Worm (Caenorhabditis elegans) whole organism, L4 larva: ENCODE results near the gene T23B12.5.

Source experiments
- F10B5.3 ChIP-seq: sonication (generic microtip); optimal IDR thresholded peaks from 2 replicates; lab custom pipeline; 2016; ENCODE audit warnings: mild to moderate bottlenecking, missing genetic modification characterization, missing compliant biosample characterization
- F49E8.2 ChIP-seq: sonication (generic microtip); optimal IDR thresholded peaks from 2 replicates; lab custom pipeline; 2016; ENCODE audit warnings: missing compliant biosample characterization, mild to moderate bottlenecking, missing genetic modification characterization, borderline replicate concordance
- R02D3.7 ChIP-seq: fragments of 150-350 bp; sonication (generic microtip); optimal IDR thresholded peaks from 3 replicates; lab custom pipeline; 2014; ENCODE audit warnings: missing biosample characterization, missing genetic modification characterization
- Y105C5A.15 ChIP-seq: fragments of 200-800 bp; sonication (Bioruptor generic); IDR thresholded peaks from 2 replicates; pipeline ENCODE4 v1.3.6; 2022; ENCODE audit warnings: missing genetic modification characterization, missing compliant biosample characterization
- Y75B8A.6 ChIP-seq: fragments of 200-800 bp; sonication (Bioruptor generic); IDR thresholded peaks from 2 replicates; pipeline ENCODE4 v1.3.6; 2022; ENCODE audit warnings: missing genetic modification reagents, missing genetic modification characterization, missing compliant biosample characterization
- ZK546.5 ChIP-seq, 2 experiments: sonication (generic microtip); optimal IDR thresholded peaks; 2 replicates each; lab custom pipeline; 2017; ENCODE audit warnings: missing biosample characterization in 2 of 2, missing genetic modification characterization in 2 of 2
- aha-1 ChIP-seq: fragments of 150-350 bp; peaks from one replicate; lab custom pipeline; 2014; ENCODE audit warnings: missing biosample characterization, missing genetic modification characterization
- ceh-20 ChIP-seq: fragments of 200-800 bp; sonication (Bioruptor generic); IDR thresholded peaks from 2 replicates; pipeline ENCODE4 v1.3.6; 2022; ENCODE audit warnings: missing genetic modification reagents, missing genetic modification characterization, missing compliant biosample characterization
- ceh-82 ChIP-seq: sonication (generic microtip); optimal IDR thresholded peaks from 2 replicates; lab custom pipeline; 2017; ENCODE audit warnings: missing biosample characterization, missing genetic modification characterization
- ces-1 ChIP-seq: fragments of 150-350 bp; sonication (generic microtip); optimal IDR thresholded peaks from 4 replicates; lab custom pipeline; 2014; ENCODE audit warnings: missing biosample characterization, missing genetic modification reagents, missing genetic modification characterization
- daf-8 ChIP-seq: fragments of 200-800 bp; sonication (Bioruptor generic); IDR thresholded peaks from 2 replicates; pipeline ENCODE4 v1.3.6; 2022; ENCODE audit warnings: missing genetic modification characterization, missing compliant biosample characterization
- dmd-9 ChIP-seq: fragments of 200-800 bp; sonication (Bioruptor generic); IDR thresholded peaks from 2 replicates; pipeline ENCODE4 v1.3.6; 2022; ENCODE audit warnings: missing genetic modification reagents, missing genetic modification characterization, missing compliant biosample characterization
- duxl-1 ChIP-seq: sonication (generic microtip); optimal IDR thresholded peaks from 2 replicates; lab custom pipeline; 2016; ENCODE audit warnings: mild to moderate bottlenecking, missing genetic modification characterization, moderate library complexity, missing compliant biosample characterization; ENCODE audit not compliant: poor library complexity
- hmg-1.1 ChIP-seq: fragments of 200-800 bp; sonication (Bioruptor generic); IDR thresholded peaks from 2 replicates; pipeline ENCODE4 v1.3.6; 2022; ENCODE audit warnings: missing genetic modification reagents, missing genetic modification characterization, missing compliant biosample characterization
- lin-1 ChIP-seq: fragments of 200-800 bp; sonication (Bioruptor generic); IDR thresholded peaks from 2 replicates; pipeline ENCODE4 v1.3.6; 2022; ENCODE audit warnings: missing genetic modification reagents, missing genetic modification characterization, missing compliant biosample characterization
- lin-13 ChIP-seq: fragments of 150-350 bp; optimal IDR thresholded peaks from 2 replicates; lab custom pipeline; 2014; ENCODE audit warnings: missing biosample characterization, missing genetic modification reagents, missing genetic modification characterization
- lin-15B ChIP-seq: fragments of 150-350 bp; sonication (generic microtip); optimal IDR thresholded peaks from 3 replicates; lab custom pipeline; 2014; ENCODE audit warnings: missing biosample characterization, missing genetic modification characterization
- lin-38 ChIP-seq: fragments of 200-800 bp; sonication (Bioruptor generic); IDR thresholded peaks from 2 replicates; pipeline ENCODE4 v1.3.6; 2022; ENCODE audit warnings: missing genetic modification reagents, missing genetic modification characterization, missing compliant biosample characterization
- mep-1 ChIP-seq: fragments of 150-350 bp; sonication (generic microtip); optimal IDR thresholded peaks from 3 replicates; lab custom pipeline; 2014; ENCODE audit warnings: missing biosample characterization, missing genetic modification characterization
- nhr-10 ChIP-seq: fragments of 150-350 bp; optimal IDR thresholded peaks from 2 replicates; lab custom pipeline; 2014; ENCODE audit warnings: missing biosample characterization, missing genetic modification characterization
- nhr-102 ChIP-seq: sonication (generic microtip); optimal IDR thresholded peaks from 2 replicates; lab custom pipeline; 2016; ENCODE audit warnings: mild to moderate bottlenecking, missing genetic modification characterization, moderate library complexity, missing compliant biosample characterization
- nhr-11 ChIP-seq: fragments of 150-350 bp; optimal IDR thresholded peaks from 2 replicates; lab custom pipeline; 2014; ENCODE audit warnings: missing biosample characterization, missing genetic modification characterization
- nhr-41 ChIP-seq: fragments of 200-800 bp; sonication (Bioruptor generic); IDR thresholded peaks from 2 replicates; pipeline ENCODE4 v1.3.6; 2022; ENCODE audit warnings: missing genetic modification reagents, missing genetic modification characterization, missing compliant biosample characterization
- nhr-42 ChIP-seq: fragments of 200-800 bp; sonication (Bioruptor generic); IDR thresholded peaks from 2 replicates; pipeline ENCODE4 v1.3.6; 2022; ENCODE audit warnings: missing genetic modification characterization, missing compliant biosample characterization
- nhr-48 ChIP-seq: sonication (generic microtip); optimal IDR thresholded peaks from 2 replicates; lab custom pipeline; 2016; ENCODE audit warnings: mild to moderate bottlenecking, missing genetic modification characterization, missing compliant biosample characterization
- pha-4 ChIP-seq, 2 experiments: fragments of 150-350 bp in 1 of 2; fragments of 200-800 bp in 1 of 2; sonication (Bioruptor generic) in 1 of 2; IDR thresholded peaks in 1 of 2; optimal IDR thresholded peaks in 1 of 2; 2 replicates each; pipeline versions ENCODE4 v1.3.6 to Lab custom; 2014 to 2022; ENCODE audit warnings: missing genetic modification characterization in 2 of 2, missing genetic modification reagents in 2 of 2, missing biosample characterization in 1 of 2, missing compliant biosample characterization in 1 of 2
- pqm-1 ChIP-seq: sonication (generic microtip); optimal IDR thresholded peaks from 2 replicates; lab custom pipeline; 2017; ENCODE audit warnings: missing biosample characterization, missing genetic modification characterization
- spr-3 ChIP-seq: fragments of 200-800 bp; sonication (Bioruptor generic); optimal IDR thresholded peaks from 2 replicates; lab custom pipeline; 2018; ENCODE audit warnings: mild to moderate bottlenecking, missing genetic modification characterization, missing compliant biosample characterization
- tra-1 ChIP-seq: fragments of 200-800 bp; sonication (Bioruptor generic); IDR thresholded peaks from 2 replicates; pipeline ENCODE4 v1.3.6; 2022; ENCODE audit warnings: missing genetic modification reagents, missing genetic modification characterization, missing compliant biosample characterization
- unc-39 ChIP-seq: sonication (generic microtip); optimal IDR thresholded peaks from 2 replicates; lab custom pipeline; 2017; ENCODE audit warnings: missing biosample characterization, missing genetic modification characterization
- unc-62 ChIP-seq, 3 experiments: fragments of 150-350 bp in 1 of 3; sonication (generic microtip); optimal IDR thresholded peaks in 2 of 3; peaks in 1 of 3; 1 replicate in 1 of 3; 2 replicates in 2 of 3; lab custom pipeline; 2014 to 2017; ENCODE audit warnings: missing biosample characterization in 3 of 3, missing genetic modification characterization in 3 of 3, missing genetic modification reagents in 3 of 3, missing genotype in 1 of 3
- zag-1 ChIP-seq: fragments of 150-350 bp; optimal IDR thresholded peaks from 2 replicates; lab custom pipeline; 2014; ENCODE audit warnings: missing biosample characterization, missing genetic modification characterization

Gene T23B12.5

ce11 chrV:8495106-8495505 is 47.3 kb upstream of the T23B12.5 start (continued):
- TF ChIP-seq pha-4 (GFP tag; IDR thresholded peaks at IDR 0.05; lab: Robert Waterston, UW): peak; percentile 34; the same call in 1 of the 2 replicates
- TF ChIP-seq pha-4 (tag; optimal IDR thresholded peaks at IDR 0.05; lab: Kevin White, UChicago): no peak
- 0 out of 2 replicates have a peak, but pooled peaks have one; percentile 45 for TF ChIP-seq nhr-41 (GFP tag; lab: Robert Waterston, UW)
- TF ChIP-seq duxl-1 (tag; lab: Kevin White, UChicago): no peak
- no peak for TF ChIP-seq nhr-11 (tag; lab: Kevin White, UChicago)
- TF ChIP-seq Y75B8A.6 (GFP tag; lab: Robert Waterston, UW): no peak
- TF ChIP-seq nhr-10 (tag; lab: Kevin White, UChicago): no peak
- TF ChIP-seq tra-1 (GFP tag; lab: Robert Waterston, UW): no peak
- TF ChIP-seq spr-3: no peak
- no peak for TF ChIP-seq aha-1 (tag; lab: Kevin White, UChicago)
- no peak for TF ChIP-seq unc-39 (tag; lab: Kevin White, UChicago)

ce11 chrV:8494260-8494939 is 46.6 kb upstream of the T23B12.5 start, which contains the start of gene pxn-1:
Gene pxn-1, plus strand, starts transcription at chrV:8494889.
- TF ChIP-seq unc-62 (GFP tag; optimal IDR thresholded peaks at IDR 0.05 in 1 of 2; lab: Kevin White, UChicago) (peak in 1 of 2 experiments; percentile 77), unc-62 (tag; optimal IDR thresholded peaks at IDR 0.05; lab: Kevin White, UChicago) (no peak), ceh-20 (GFP tag; lab: Robert Waterston, UW) (no peak), dmd-9 (no peak)
- TF ChIP-seq, all 104 proteins: peak for 1

ce11 chrV:8481274-8481673 is 33.4 kb upstream of the T23B12.5 start:
- TF ChIP-seq lin-38 (GFP tag; lab: Robert Waterston, UW) (no peak), unc-62 (GFP tag; optimal IDR thresholded peaks at IDR 0.05 in 1 of 2; lab: Kevin White, UChicago) (peak in 1 of 2 experiments; percentile 92), unc-62 (tag; optimal IDR thresholded peaks at IDR 0.05; lab: Kevin White, UChicago) (no peak), daf-8 (GFP tag; lab: Robert Waterston, UW) (no peak), ces-1 (GFP tag; lab: Kevin White, UChicago) (no peak), lin-13 (no peak), Y105C5A.15 (no peak)
- TF ChIP-seq, all 104 proteins: peak for 1

- no peak for TF ChIP-seq nhr-48 (tag; lab: Kevin White, UChicago)
- no peak for TF ChIP-seq F10B5.3
- no peak for TF ChIP-seq pqm-1 (tag; lab: Kevin White, UChicago)
- peak; percentile 89 for TF ChIP-seq aha-1 (tag; lab: Kevin White, UChicago)
Measured at ce11 chrV:8470906-8471305, 23.1 kb upstream of the T23B12.5 start, which contains the start of gene gplb-1. Gene gplb-1, minus strand, starts transcription at chrV:8471242.

ce11 chrV:8468740-8469139 is 20.9 kb upstream of the T23B12.5 start, which contains the start of gene phf-30:
Gene phf-30, plus strand, starts transcription at chrV:8469040.
- TF ChIP-seq mep-1 (tag; lab: Kevin White, UChicago) (no peak), R02D3.7 (no peak), F49E8.2 (tag; lab: Kevin White, UChicago) (no peak), nhr-42 (no peak), hmg-1.1 (no peak), nhr-41 (GFP tag; lab: Robert Waterston, UW) (no peak), unc-62 (GFP tag; optimal IDR thresholded peaks at IDR 0.05 in 1 of 2; lab: Kevin White, UChicago) (no peak), unc-62 (tag; optimal IDR thresholded peaks at IDR 0.05; lab: Kevin White, UChicago) (no peak), ceh-82 (tag; lab: Kevin White, UChicago) (no peak), lin-1 (GFP tag; lab: Robert Waterston, UW) (no peak), zag-1 (tag; lab: Kevin White, UChicago) (no peak), lin-15B (tag; lab: Kevin White, UChicago) (no peak), ZK546.5 (tag; optimal IDR thresholded peaks at IDR 0.05; lab: Kevin White, UChicago) (no peak), nhr-102 (no peak), dmd-9 (no peak)
